Fruit fly (Drosophila melanogaster) whole organism, embryonic: ENCODE data around the gene abo.

Experiments used
- Ada2b ChIP-seq: fragments of 200-800 bp; sonication (Bioruptor generic); IDR thresholded peaks from 2 replicates; pipeline ENCODE4 v1.3.6; 2022; ENCODE audit warnings: missing biosample characterization, missing genetic modification characterization
- Antp ChIP-seq: fragments of 200-800 bp; sonication (Bioruptor generic); optimal IDR thresholded peaks from 3 replicates; lab custom pipeline; 2016; ENCODE audit warnings: missing biosample characterization, missing genetic modification characterization
- B-H1 ChIP-seq: fragments of 200-800 bp; sonication (Bioruptor generic); IDR thresholded peaks from 3 replicates; pipeline ENCODE4 v1.3.6; 2022; ENCODE audit warnings: missing biosample characterization, missing genetic modification characterization
- BtbVII ChIP-seq: fragments of 200-800 bp; sonication (Bioruptor generic); optimal IDR thresholded peaks from 3 replicates; lab custom pipeline; 2017; ENCODE audit warnings: missing biosample characterization, mild to moderate bottlenecking, missing genetic modification characterization
- CG10979 ChIP-seq: fragments of 200-800 bp; sonication (Bioruptor generic); optimal IDR thresholded peaks from 2 replicates; lab custom pipeline; 2018; ENCODE audit warnings: missing biosample characterization, mild to moderate bottlenecking, missing genetic modification characterization, moderate library complexity
- CG11560 ChIP-seq: fragments of 200-800 bp; sonication (Bioruptor generic); IDR thresholded peaks from 3 replicates; pipeline ENCODE4 v1.3.6; 2022; ENCODE audit warnings: missing biosample characterization, missing genetic modification characterization
- CG12219 ChIP-seq: fragments of 200-800 bp; sonication (Bioruptor generic); optimal IDR thresholded peaks from 3 replicates; lab custom pipeline; 2018; ENCODE audit warnings: missing biosample characterization, mild to moderate bottlenecking, missing genetic modification characterization
- CG12659 ChIP-seq: fragments of 200-800 bp; sonication (Bioruptor generic); optimal IDR thresholded peaks from 3 replicates; lab custom pipeline; 2017; ENCODE audit warnings: mild to moderate bottlenecking, missing biosample characterization, missing genetic modification reagents, missing genetic modification characterization
- CG15011 ChIP-seq: fragments of 200-800 bp; sonication (Bioruptor generic); optimal IDR thresholded peaks from 3 replicates; lab custom pipeline; 2018; ENCODE audit warnings: missing biosample characterization, mild to moderate bottlenecking, missing genetic modification characterization
- CG15479 ChIP-seq: fragments of 200-800 bp; sonication (Bioruptor generic); optimal IDR thresholded peaks from 3 replicates; lab custom pipeline; 2019; ENCODE audit warnings: missing biosample characterization, mild to moderate bottlenecking, missing genetic modification characterization, moderate library complexity
- CG15601 ChIP-seq: fragments of 200-800 bp; sonication (Bioruptor generic); optimal IDR thresholded peaks from 3 replicates; lab custom pipeline; 2019; ENCODE audit warnings: missing biosample characterization, mild to moderate bottlenecking, missing genetic modification characterization, moderate library complexity
- CG1602 ChIP-seq: fragments of 200-800 bp; sonication (Bioruptor generic); optimal IDR thresholded peaks from 3 replicates; lab custom pipeline; 2016; ENCODE audit warnings: missing biosample characterization, missing genetic modification characterization
- CG33557 ChIP-seq: fragments of 200-800 bp; sonication (Bioruptor generic); optimal IDR thresholded peaks from 2 replicates; lab custom pipeline; 2019; ENCODE audit warnings: missing biosample characterization, mild to moderate bottlenecking, missing genetic modification characterization, moderate library complexity
- CG34422 ChIP-seq: fragments of 200-800 bp; sonication (Bioruptor generic); IDR thresholded peaks from 3 replicates; pipeline ENCODE4 v1.3.6; 2022; ENCODE audit warnings: missing biosample characterization, missing genetic modification characterization
- CG3838 ChIP-seq: fragments of 200-800 bp; sonication (Bioruptor generic); optimal IDR thresholded peaks from 3 replicates; lab custom pipeline; 2016; ENCODE audit warnings: missing biosample characterization, missing genetic modification characterization
- CG4328 ChIP-seq: fragments of 200-800 bp; sonication (Bioruptor generic); optimal IDR thresholded peaks from 3 replicates; lab custom pipeline; 2017; ENCODE audit warnings: missing biosample characterization, missing genetic modification reagents, missing genetic modification characterization
- CG4707 ChIP-seq: fragments of 200-800 bp; sonication (Bioruptor generic); optimal IDR thresholded peaks from 2 replicates; lab custom pipeline; 2018; ENCODE audit warnings: missing biosample characterization, mild to moderate bottlenecking, missing genetic modification characterization, moderate library complexity
- CG7786 ChIP-seq: fragments of 200-800 bp; sonication (Bioruptor generic); optimal IDR thresholded peaks from 2 replicates; lab custom pipeline; 2016; ENCODE audit warnings: missing biosample characterization, missing genetic modification characterization
- CG8388 ChIP-seq: fragments of 200-800 bp; sonication (Bioruptor generic); optimal IDR thresholded peaks from 2 replicates; lab custom pipeline; 2019; ENCODE audit warnings: missing biosample characterization, mild to moderate bottlenecking, missing genetic modification characterization, moderate library complexity
- CG8924 ChIP-seq: fragments of 200-800 bp; optimal IDR thresholded peaks from 3 replicates; lab custom pipeline; 2019; ENCODE audit warnings: missing biosample characterization, mild to moderate bottlenecking, missing genetic modification characterization, moderate library complexity
- CG9932 ChIP-seq: fragments of 200-800 bp; sonication (Bioruptor generic); IDR thresholded peaks from 2 replicates; pipeline ENCODE4 v1.3.6; 2022; ENCODE audit warnings: missing biosample characterization, missing genetic modification characterization
- CHES-1-like ChIP-seq: fragments of 200-800 bp; sonication (Bioruptor generic); optimal IDR thresholded peaks from 2 replicates; lab custom pipeline; 2016; ENCODE audit warnings: missing biosample characterization, missing genetic modification characterization
- CoRest ChIP-seq: fragments of 200-800 bp; sonication (Bioruptor generic); optimal IDR thresholded peaks from 3 replicates; lab custom pipeline; 2018; ENCODE audit warnings: missing biosample characterization, mild to moderate bottlenecking, missing genetic modification characterization, moderate library complexity
- D ChIP-seq, 2 experiments: fragments of 200-800 bp in 1 of 2; fragments of >200 bp in 1 of 2; sonication (Bioruptor generic) in 1 of 2; optimal IDR thresholded peaks; 2 replicates in 1 of 2; 3 replicates in 1 of 2; lab custom pipeline; 2017; ENCODE audit warnings: mild to moderate bottlenecking in 1 of 2, missing biosample characterization in 1 of 2, missing genetic modification characterization in 1 of 2, missing genetic modification reagents in 1 of 2
- ERR ChIP-seq: fragments of 200-800 bp; sonication (Bioruptor generic); optimal IDR thresholded peaks from 2 replicates; lab custom pipeline; 2016; ENCODE audit warnings: missing biosample characterization, missing genetic modification characterization
- H15 ChIP-seq: fragments of 200-800 bp; sonication (Bioruptor generic); IDR thresholded peaks from 3 replicates; pipeline ENCODE4 v1.3.6; 2022; ENCODE audit warnings: missing biosample characterization, missing genetic modification characterization
- Hmr ChIP-seq: fragments of 200-800 bp; sonication (Bioruptor generic); optimal IDR thresholded peaks from 3 replicates; lab custom pipeline; 2017; ENCODE audit warnings: mild to moderate bottlenecking, missing biosample characterization, missing genetic modification reagents, missing genetic modification characterization
- MBD-R2 ChIP-seq: fragments of 200-800 bp; sonication (Bioruptor generic); IDR thresholded peaks from 2 replicates; pipeline ENCODE4 v1.3.6; 2022; ENCODE audit warnings: missing biosample characterization, missing genetic modification characterization
- Nf-YC ChIP-seq: fragments of 200-800 bp; optimal IDR thresholded peaks from 3 replicates; lab custom pipeline; 2019; ENCODE audit warnings: missing biosample characterization, mild to moderate bottlenecking, missing genetic modification characterization, moderate library complexity
- Trl ChIP-seq, 3 experiments: fragments of >200 bp in 2 of 3; fragments of 200-800 bp in 1 of 3; sonication (Bioruptor generic) in 1 of 3; optimal IDR thresholded peaks; 2 replicates in 1 of 3; 3 replicates in 2 of 3; lab custom pipeline; 2016 to 2017; ENCODE audit warnings: missing biosample characterization in 1 of 3, missing genetic modification characterization in 1 of 3
- az2 ChIP-seq: fragments of 200-800 bp; sonication (Bioruptor generic); optimal IDR thresholded peaks from 3 replicates; lab custom pipeline; 2016; ENCODE audit warnings: missing biosample characterization, missing genetic modification characterization
- chif ChIP-seq, 2 experiments: fragments of 200-800 bp; sonication (Bioruptor generic); optimal IDR thresholded peaks; 3 replicates each; lab custom pipeline; 2016; ENCODE audit warnings: missing biosample characterization in 2 of 2, missing genetic modification characterization in 2 of 2
- crol ChIP-seq: fragments of 200-800 bp; sonication (Bioruptor generic); IDR thresholded peaks from 2 replicates; pipeline ENCODE4 v1.3.6; 2022; ENCODE audit warnings: missing biosample characterization, missing genetic modification characterization
- dmrt11E ChIP-seq: fragments of 200-800 bp; sonication (Bioruptor generic); optimal IDR thresholded peaks from 3 replicates; lab custom pipeline; 2018; ENCODE audit warnings: missing biosample characterization, mild to moderate bottlenecking, missing genetic modification characterization, moderate library complexity
- ems ChIP-seq: fragments of 200-800 bp; sonication (Bioruptor generic); optimal IDR thresholded peaks from 3 replicates; lab custom pipeline; 2016; ENCODE audit warnings: missing biosample characterization, missing genetic modification characterization
- ewg ChIP-seq: fragments of 200-800 bp; sonication (Bioruptor generic); optimal IDR thresholded peaks from 3 replicates; lab custom pipeline; 2017; ENCODE audit warnings: mild to moderate bottlenecking, missing biosample characterization, missing genetic modification reagents, missing genetic modification characterization
- exex ChIP-seq: fragments of 200-800 bp; sonication (Bioruptor generic); optimal IDR thresholded peaks from 4 replicates; lab custom pipeline; 2018; ENCODE audit warnings: missing biosample characterization, mild to moderate bottlenecking, missing genetic modification characterization, moderate library complexity
- gfzf ChIP-seq: fragments of 200-800 bp; sonication (Bioruptor generic); optimal IDR thresholded peaks from 2 replicates; lab custom pipeline; 2016; ENCODE audit warnings: missing biosample characterization, mild to moderate bottlenecking, missing genetic modification characterization, moderate library complexity
- ken ChIP-seq: fragments of 200-800 bp; sonication (Bioruptor generic); IDR thresholded peaks from 3 replicates; pipeline ENCODE4 v1.3.6; 2022; ENCODE audit warnings: missing biosample characterization, missing genetic modification characterization
- kni ChIP-seq: fragments of 200-800 bp; sonication (Bioruptor generic); optimal IDR thresholded peaks from 3 replicates; lab custom pipeline; 2017; ENCODE audit warnings: mild to moderate bottlenecking, missing biosample characterization, missing genetic modification reagents, missing genetic modification characterization
- lov ChIP-seq, 2 experiments: fragments of 200-800 bp in 1 of 2; fragments of >200 bp in 1 of 2; sonication (Bioruptor generic) in 1 of 2; IDR thresholded peaks in 1 of 2; optimal IDR thresholded peaks in 1 of 2; 2 replicates in 1 of 2; 3 replicates in 1 of 2; pipeline versions ENCODE4 v1.3.6 to Lab custom; 2017 to 2022; ENCODE audit warnings: missing biosample characterization in 1 of 2, missing genetic modification characterization in 1 of 2
- salm ChIP-seq: fragments of 200-800 bp; sonication (Bioruptor generic); optimal IDR thresholded peaks from 2 replicates; lab custom pipeline; 2018; ENCODE audit warnings: missing biosample characterization, mild to moderate bottlenecking, missing genetic modification characterization
- seq ChIP-seq: fragments of 200-800 bp; sonication (Bioruptor generic); IDR thresholded peaks from 2 replicates; pipeline ENCODE4 v1.3.6; 2022; ENCODE audit warnings: missing biosample characterization, missing genetic modification characterization
- shn ChIP-seq: fragments of 200-800 bp; sonication (Bioruptor generic); optimal IDR thresholded peaks from 3 replicates; lab custom pipeline; 2016; ENCODE audit warnings: missing biosample characterization, missing genetic modification characterization
- so ChIP-seq: fragments of 200-800 bp; sonication (Bioruptor generic); IDR thresholded peaks from 3 replicates; pipeline ENCODE4 v1.3.6; 2022; ENCODE audit warnings: missing biosample characterization, missing genetic modification characterization
- twi ChIP-seq: fragments of 200-800 bp; optimal IDR thresholded peaks from 2 replicates; lab custom pipeline; 2019; ENCODE audit warnings: missing biosample characterization, mild to moderate bottlenecking, missing genetic modification characterization, moderate library complexity
- wdn ChIP-seq: fragments of 200-800 bp; sonication (Bioruptor generic); IDR thresholded peaks from 2 replicates; pipeline ENCODE4 v1.3.6; 2022; ENCODE audit warnings: missing biosample characterization, missing genetic modification characterization
- wek ChIP-seq: fragments of 200-800 bp; sonication (Bioruptor generic); optimal IDR thresholded peaks from 3 replicates; lab custom pipeline; 2018; ENCODE audit warnings: missing biosample characterization, mild to moderate bottlenecking, missing genetic modification characterization, moderate library complexity

abo gene

DNA sequence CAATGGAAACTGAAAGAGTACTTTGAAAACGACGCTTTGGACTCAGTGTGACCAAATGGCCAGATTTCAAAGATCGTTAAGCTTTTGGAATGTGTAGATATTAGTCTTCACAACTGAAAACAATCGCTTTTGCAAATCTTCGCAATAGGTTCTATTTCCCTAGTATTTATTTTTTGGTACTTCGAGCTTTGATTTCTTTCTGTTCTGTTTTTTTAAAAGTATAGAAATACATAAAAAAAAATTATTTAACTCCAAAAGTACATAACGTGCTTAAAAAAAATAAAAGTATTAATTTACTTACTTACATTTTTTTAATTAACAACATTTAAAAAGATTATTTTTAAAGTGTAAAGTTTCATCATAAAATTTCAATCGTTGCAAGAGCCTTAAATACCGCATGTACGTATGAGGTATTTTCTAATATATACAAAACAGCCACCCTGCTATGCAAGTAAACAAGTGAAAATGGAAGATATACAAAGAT is 12.3 kb upstream of the abo start, which contains the start of the genes piwi and CG12253 (continued):
- TF ChIP-seq kni (GFP tag; lab: Kevin White, UChicago) (no peak), seq (GFP tag; lab: Robert Waterston, UW) (0 out of 2 replicates have a peak, but pooled peaks have one; percentile 35), CG11560 (tag; lab: Robert Waterston, UW) (0 out of 3 replicates have a peak, but pooled peaks have one; percentile 51), CG1602 (GFP tag; lab: Kevin White, UChicago) (peak; percentile 79), Trl (optimal IDR thresholded peaks at IDR 0.05; lab: Kevin White, UChicago) (no peak), Trl (GFP tag; optimal IDR thresholded peaks at IDR 0.05; lab: Kevin White, UChicago) (peak; percentile 20), CG8924 (tag; lab: Kevin White, UChicago) (peak; percentile 89), CG12219 (GFP tag; lab: Kevin White, UChicago) (no peak), Antp (GFP tag; lab: Kevin White, UChicago) (peak; percentile 7), CG8388 (peak; percentile 87), ems (no peak), dmrt11E (peak; percentile 90), CoRest (tag; lab: Kevin White, UChicago) (peak; percentile 95), CG33557 (GFP tag; lab: Kevin White, UChicago) (no peak), Nf-YC (no peak), lov (optimal IDR thresholded peaks at IDR 0.05; lab: Kevin White, UChicago) (no peak), lov (GFP tag; IDR thresholded peaks at IDR 0.05; lab: Robert Waterston, UW) (no peak), H15 (GFP tag; lab: Robert Waterston, UW) (0 out of 3 replicates have a peak, but pooled peaks have one; percentile 35), CHES-1-like (peak; percentile 32), CG15479 (GFP tag; lab: Kevin White, UChicago) (no peak), twi (peak; percentile 69), CG15011 (GFP tag; lab: Kevin White, UChicago) (no peak), so (GFP tag; lab: Robert Waterston, UW) (no peak), crol (no peak), CG10979 (tag; lab: Kevin White, UChicago) (peak; percentile 77), gfzf (peak; percentile 69), wdn (GFP tag; lab: Robert Waterston, UW) (peak; percentile 61; the same call in 1 of the 2 replicates), CG12659 (GFP tag; lab: Kevin White, UChicago) (peak; percentile 88), Ada2b (GFP tag; lab: Robert Waterston, UW) (peak; percentile 49; the same call in 1 of the 2 replicates), Hmr (GFP tag; lab: Kevin White, UChicago) (no peak), CG7786 (no peak), CG9932 (peak; percentile 66), CG4707 (peak; percentile 7), ERR (GFP tag; lab: Kevin White, UChicago) (no peak), BtbVII (no peak), D (optimal IDR thresholded peaks at IDR 0.05; lab: Kevin White, UChicago) (no peak), D (GFP tag; optimal IDR thresholded peaks at IDR 0.05; lab: Kevin White, UChicago) (peak; percentile 28), wek (GFP tag; lab: Kevin White, UChicago) (no peak), chif (GFP tag; optimal IDR thresholded peaks at IDR 0.05; lab: Kevin White, UChicago) (peak; percentile 31 to 63), az2 (GFP tag; lab: Kevin White, UChicago) (peak; percentile 74), CG3838 (GFP tag; lab: Kevin White, UChicago) (peak; percentile 35), CG15601 (tag; lab: Kevin White, UChicago) (peak; percentile 86), shn (peak; percentile 35), CG34422 (GFP tag; lab: Robert Waterston, UW) (no peak), MBD-R2 (GFP tag; lab: Robert Waterston, UW) (peak; percentile 49), salm (no peak), ewg (GFP tag; lab: Kevin White, UChicago) (peak; percentile 64), exex (no peak), CG4328 (GFP tag; lab: Kevin White, UChicago) (no peak), ken (GFP tag; lab: Robert Waterston, UW) (no peak; the same call in 1 of the 3 replicates), B-H1 (no peak)
